Worm (Caenorhabditis elegans) whole organism, L4 larva: ENCODE data around the gene C45B11.5.

ENCODE experiments used
- D1046.2 ChIP-seq: fragments of 200-800 bp; sonication (Bioruptor generic); IDR thresholded peaks from 2 replicates; pipeline ENCODE4 v1.3.6; 2022; ENCODE audit warnings: missing genetic modification characterization, missing compliant biosample characterization
- F49E8.2 ChIP-seq: sonication (generic microtip); optimal IDR thresholded peaks from 2 replicates; lab custom pipeline; 2016; ENCODE audit warnings: missing compliant biosample characterization, mild to moderate bottlenecking, missing genetic modification characterization, borderline replicate concordance
- R02D3.7 ChIP-seq: fragments of 150-350 bp; sonication (generic microtip); optimal IDR thresholded peaks from 3 replicates; lab custom pipeline; 2014; ENCODE audit warnings: missing biosample characterization, missing genetic modification characterization
- T26A8.4 ChIP-seq: fragments of 200-800 bp; sonication (Bioruptor generic); IDR thresholded peaks from 2 replicates; pipeline ENCODE4 v1.3.6; 2022; ENCODE audit warnings: missing genetic modification characterization, missing compliant biosample characterization
- ZK546.5 ChIP-seq, 2 experiments: sonication (generic microtip); optimal IDR thresholded peaks; 2 replicates each; lab custom pipeline; 2017; ENCODE audit warnings: missing biosample characterization in 2 of 2, missing genetic modification characterization in 2 of 2
- aha-1 ChIP-seq: fragments of 150-350 bp; peaks from one replicate; lab custom pipeline; 2014; ENCODE audit warnings: missing biosample characterization, missing genetic modification characterization
- aly-2 ChIP-seq: sonication (generic microtip); optimal IDR thresholded peaks from 2 replicates; lab custom pipeline; 2018; ENCODE audit warnings: missing biosample characterization, missing genetic modification characterization
- ama-1 ChIP-seq: fragments of 150-350 bp; optimal IDR thresholded peaks from 2 replicates; lab custom pipeline; 2014; ENCODE audit warnings: inconsistent platforms, mixed read lengths
- ceh-20 ChIP-seq: fragments of 200-800 bp; sonication (Bioruptor generic); IDR thresholded peaks from 2 replicates; pipeline ENCODE4 v1.3.6; 2022; ENCODE audit warnings: missing genetic modification reagents, missing genetic modification characterization, missing compliant biosample characterization
- ceh-44 ChIP-seq: fragments of 200-800 bp; sonication (Bioruptor generic); IDR thresholded peaks from 2 replicates; pipeline ENCODE4 v1.3.6; 2022; ENCODE audit warnings: missing genetic modification reagents, missing genetic modification characterization, missing compliant biosample characterization
- ceh-82 ChIP-seq: sonication (generic microtip); optimal IDR thresholded peaks from 2 replicates; lab custom pipeline; 2017; ENCODE audit warnings: missing biosample characterization, missing genetic modification characterization
- cey-2 ChIP-seq: sonication (generic microtip); optimal IDR thresholded peaks from 3 replicates; lab custom pipeline; 2017; ENCODE audit warnings: missing genetic modification characterization, mild to moderate bottlenecking, missing compliant biosample characterization, antibody characterized with exemption, borderline replicate concordance; ENCODE audit not compliant: insufficient read depth
- daf-12 ChIP-seq: fragments of 150-350 bp; optimal IDR thresholded peaks from 2 replicates; lab custom pipeline; 2014; ENCODE audit warnings: missing biosample characterization, missing genetic modification reagents, missing genetic modification characterization
- daf-16 ChIP-seq, 3 experiments: sonication (generic microtip); optimal IDR thresholded peaks; 2 replicates each; lab custom pipeline; 2016 to 2017; ENCODE audit warnings: missing genetic modification characterization in 3 of 3, missing genetic modification reagents in 3 of 3, mild to moderate bottlenecking in 2 of 3, missing compliant biosample characterization in 2 of 3, missing biosample characterization in 1 of 3, moderate library complexity in 1 of 3
- daf-8 ChIP-seq: fragments of 200-800 bp; sonication (Bioruptor generic); IDR thresholded peaks from 2 replicates; pipeline ENCODE4 v1.3.6; 2022; ENCODE audit warnings: missing genetic modification characterization, missing compliant biosample characterization
- dmd-6 ChIP-seq: fragments of 200-800 bp; sonication (Bioruptor generic); IDR thresholded peaks from 2 replicates; pipeline ENCODE4 v1.3.6; 2022; ENCODE audit warnings: missing genetic modification reagents, missing genetic modification characterization, missing compliant biosample characterization
- dmd-8 ChIP-seq: fragments of 200-800 bp; sonication (Bioruptor generic); IDR thresholded peaks from 2 replicates; pipeline ENCODE4 v1.3.6; 2022; ENCODE audit warnings: missing genetic modification characterization, missing compliant biosample characterization
- dmd-9 ChIP-seq: fragments of 200-800 bp; sonication (Bioruptor generic); IDR thresholded peaks from 2 replicates; pipeline ENCODE4 v1.3.6; 2022; ENCODE audit warnings: missing genetic modification reagents, missing genetic modification characterization, missing compliant biosample characterization
- dpl-1 ChIP-seq: fragments of 150-350 bp; optimal IDR thresholded peaks from 2 replicates; lab custom pipeline; 2014; ENCODE audit warnings: missing biosample characterization, missing genetic modification reagents, missing genetic modification characterization
- dve-1 ChIP-seq: sonication (generic microtip); optimal IDR thresholded peaks from 2 replicates; lab custom pipeline; 2017; ENCODE audit warnings: antibody characterized with exemption, mild to moderate bottlenecking, missing genetic modification characterization, missing compliant biosample characterization; ENCODE audit not compliant: insufficient read depth
- hlh-11 ChIP-seq: fragments of 200-800 bp; sonication (Bioruptor generic); optimal IDR thresholded peaks from 2 replicates; lab custom pipeline; 2018; ENCODE audit warnings: mild to moderate bottlenecking, missing genetic modification characterization, missing compliant biosample characterization
- lin-13 ChIP-seq: fragments of 150-350 bp; optimal IDR thresholded peaks from 2 replicates; lab custom pipeline; 2014; ENCODE audit warnings: missing biosample characterization, missing genetic modification reagents, missing genetic modification characterization
- lin-15B ChIP-seq: fragments of 150-350 bp; sonication (generic microtip); optimal IDR thresholded peaks from 3 replicates; lab custom pipeline; 2014; ENCODE audit warnings: missing biosample characterization, missing genetic modification characterization
- lin-38 ChIP-seq: fragments of 200-800 bp; sonication (Bioruptor generic); IDR thresholded peaks from 2 replicates; pipeline ENCODE4 v1.3.6; 2022; ENCODE audit warnings: missing genetic modification reagents, missing genetic modification characterization, missing compliant biosample characterization
- lsy-2 ChIP-seq, 2 experiments: fragments of 150-350 bp in 1 of 2; sonication (generic microtip) in 1 of 2; optimal IDR thresholded peaks; 2 replicates each; lab custom pipeline; 2014 to 2017; ENCODE audit warnings: missing biosample characterization in 2 of 2, missing genetic modification characterization in 2 of 2
- mdt-29 ChIP-seq: fragments of 200-800 bp; sonication (Bioruptor generic); IDR thresholded peaks from 2 replicates; pipeline ENCODE4 v1.3.6; 2022; ENCODE audit warnings: missing genetic modification reagents, missing genetic modification characterization, missing compliant biosample characterization
- nhr-102 ChIP-seq: sonication (generic microtip); optimal IDR thresholded peaks from 2 replicates; lab custom pipeline; 2016; ENCODE audit warnings: mild to moderate bottlenecking, missing genetic modification characterization, moderate library complexity, missing compliant biosample characterization
- nhr-11 ChIP-seq: fragments of 150-350 bp; optimal IDR thresholded peaks from 2 replicates; lab custom pipeline; 2014; ENCODE audit warnings: missing biosample characterization, missing genetic modification characterization
- nhr-28 ChIP-seq: fragments of 150-350 bp; optimal IDR thresholded peaks from 2 replicates; lab custom pipeline; 2014; ENCODE audit warnings: missing biosample characterization, missing genetic modification characterization
- nhr-6 ChIP-seq: fragments of 150-350 bp; optimal IDR thresholded peaks from 2 replicates; lab custom pipeline; 2014; ENCODE audit warnings: missing biosample characterization, missing genetic modification characterization
- pha-4 ChIP-seq, 2 experiments: fragments of 150-350 bp in 1 of 2; fragments of 200-800 bp in 1 of 2; sonication (Bioruptor generic) in 1 of 2; IDR thresholded peaks in 1 of 2; optimal IDR thresholded peaks in 1 of 2; 2 replicates each; pipeline versions ENCODE4 v1.3.6 to Lab custom; 2014 to 2022; ENCODE audit warnings: missing genetic modification characterization in 2 of 2, missing genetic modification reagents in 2 of 2, missing biosample characterization in 1 of 2, missing compliant biosample characterization in 1 of 2
- php-3 ChIP-seq: fragments of 200-800 bp; sonication (Bioruptor generic); IDR thresholded peaks from 2 replicates; pipeline ENCODE4 v1.3.6; 2022; ENCODE audit warnings: missing genetic modification reagents, missing genetic modification characterization, missing compliant biosample characterization
- saeg-2 ChIP-seq: fragments of 200-800 bp; sonication (Bioruptor generic); IDR thresholded peaks from 2 replicates; pipeline ENCODE4 v1.3.6; 2022; ENCODE audit warnings: missing genetic modification reagents, missing genetic modification characterization, missing compliant biosample characterization
- sdz-12 ChIP-seq: fragments of 200-800 bp; sonication (Bioruptor generic); optimal IDR thresholded peaks from 2 replicates; lab custom pipeline; 2018; ENCODE audit warnings: mild to moderate bottlenecking, missing genetic modification characterization, missing compliant biosample characterization
- spr-3 ChIP-seq: fragments of 200-800 bp; sonication (Bioruptor generic); optimal IDR thresholded peaks from 2 replicates; lab custom pipeline; 2018; ENCODE audit warnings: mild to moderate bottlenecking, missing genetic modification characterization, missing compliant biosample characterization
- tag-97 ChIP-seq: fragments of 200-800 bp; sonication (Bioruptor generic); IDR thresholded peaks from 2 replicates; pipeline ENCODE4 v1.3.6; 2022; ENCODE audit warnings: missing genetic modification characterization, missing compliant biosample characterization
- tra-1 ChIP-seq: fragments of 200-800 bp; sonication (Bioruptor generic); IDR thresholded peaks from 2 replicates; pipeline ENCODE4 v1.3.6; 2022; ENCODE audit warnings: missing genetic modification reagents, missing genetic modification characterization, missing compliant biosample characterization
- unc-130 ChIP-seq: sonication (generic microtip); optimal IDR thresholded peaks from 2 replicates; lab custom pipeline; 2016; ENCODE audit warnings: missing genetic modification reagents, missing genetic modification characterization, missing compliant biosample characterization
- unc-39 ChIP-seq: sonication (generic microtip); optimal IDR thresholded peaks from 2 replicates; lab custom pipeline; 2017; ENCODE audit warnings: missing biosample characterization, missing genetic modification characterization
- unc-62 ChIP-seq, 3 experiments: fragments of 150-350 bp in 1 of 3; sonication (generic microtip); optimal IDR thresholded peaks in 2 of 3; peaks in 1 of 3; 1 replicate in 1 of 3; 2 replicates in 2 of 3; lab custom pipeline; 2014 to 2017; ENCODE audit warnings: missing biosample characterization in 3 of 3, missing genetic modification characterization in 3 of 3, missing genetic modification reagents in 3 of 3, missing genotype in 1 of 3
- zfp-3 ChIP-seq: fragments of 200-800 bp; sonication (Bioruptor generic); conservative IDR thresholded peaks from 2 replicates; pipeline ENCODE4 v1.3.6; 2022; ENCODE audit warnings: missing genetic modification reagents, missing genetic modification characterization, missing compliant biosample characterization

Gene C45B11.5

DNA sequence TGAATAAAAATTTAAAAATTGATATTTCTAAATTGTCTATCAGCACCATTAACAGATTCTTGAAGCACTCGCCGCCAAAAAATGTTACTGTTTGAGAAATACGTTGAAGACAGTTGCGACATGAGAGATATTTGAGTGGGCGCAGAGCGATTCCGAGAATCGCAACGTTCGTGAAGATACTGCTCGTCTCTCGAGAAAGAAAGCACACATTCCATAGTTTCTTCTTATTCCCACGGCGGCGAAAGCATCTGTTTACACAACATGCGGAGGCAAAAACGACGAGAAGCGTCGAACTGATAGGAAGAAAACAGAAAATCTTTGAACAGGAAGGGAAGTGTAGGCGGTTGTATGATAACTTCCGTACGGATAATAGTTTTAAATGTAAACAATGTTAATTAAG, 40.9 kb downstream of the C45B11.5 start:
- TF ChIP-seq dmd-6 (GFP tag; lab: Robert Waterston, UW) (peak; percentile 32; the same call in 1 of the 2 replicates), nhr-11 (tag; lab: Kevin White, UChicago) (peak; percentile 73), T26A8.4 (GFP tag; lab: Robert Waterston, UW) (peak; percentile 58), ceh-44 (GFP tag; lab: Robert Waterston, UW) (no peak), saeg-2 (GFP tag; lab: Robert Waterston, UW) (no peak), unc-130 (GFP tag; lab: Kevin White, UChicago) (no peak), dmd-9 (GFP tag; lab: Robert Waterston, UW) (peak; percentile 44; the same call in 1 of the 2 replicates), pha-4 (GFP tag; IDR thresholded peaks at IDR 0.05; lab: Robert Waterston, UW) (peak; percentile 47; the same call in 1 of the 2 replicates), pha-4 (tag; optimal IDR thresholded peaks at IDR 0.05; lab: Kevin White, UChicago) (no peak), tag-97 (no peak), nhr-28 (tag; lab: Kevin White, UChicago) (peak; percentile 32), lin-15B (tag; lab: Kevin White, UChicago) (no peak), D1046.2 (GFP tag; lab: Robert Waterston, UW) (no peak), unc-39 (no peak), aha-1 (tag; lab: Kevin White, UChicago) (peak; percentile 94), daf-12 (tag; lab: Kevin White, UChicago) (no peak), nhr-6 (tag; lab: Kevin White, UChicago) (no peak), lin-13 (GFP tag; lab: Kevin White, UChicago) (peak; percentile 16), F49E8.2 (tag; lab: Kevin White, UChicago) (no peak), dmd-8 (GFP tag; lab: Robert Waterston, UW) (0 out of 2 replicates have a peak, but pooled peaks have one; percentile 9), nhr-102 (no peak), dpl-1 (GFP tag; lab: Kevin White, UChicago) (no peak), unc-62 (GFP tag; optimal IDR thresholded peaks at IDR 0.05 in 1 of 2; lab: Kevin White, UChicago) (peak in 1 of 2 experiments; percentile 94), unc-62 (tag; optimal IDR thresholded peaks at IDR 0.05; lab: Kevin White, UChicago) (no peak), ZK546.5 (tag; optimal IDR thresholded peaks at IDR 0.05; lab: Kevin White, UChicago) (no peak), hlh-11 (tag; lab: Kevin White, UChicago) (peak; percentile 78), zfp-3 (GFP tag; lab: Robert Waterston, UW) (no peak), dve-1 (tag; lab: Kevin White, UChicago) (peak; percentile 11), tra-1 (GFP tag; lab: Robert Waterston, UW) (0 out of 2 replicates have a peak, but pooled peaks have one; percentile 48), daf-8 (no peak), aly-2 (tag; lab: Kevin White, UChicago) (no peak), R02D3.7 (tag; lab: Kevin White, UChicago) (no peak), daf-16 (GFP tag; optimal IDR thresholded peaks at IDR 0.05; lab: Kevin White, UChicago) (peak in 1 of 2 experiments; percentile 96), daf-16 (tag; optimal IDR thresholded peaks at IDR 0.05; lab: Kevin White, UChicago) (no peak), php-3 (GFP tag; lab: Robert Waterston, UW) (no peak), sdz-12 (GFP tag; lab: Kevin White, UChicago) (peak; percentile 21), ceh-20 (GFP tag; lab: Robert Waterston, UW) (no peak; the same call in 1 of the 2 replicates), lin-38 (GFP tag; lab: Robert Waterston, UW) (0 out of 2 replicates have a peak, but pooled peaks have one; percentile 7), ceh-82 (tag; lab: Kevin White, UChicago) (no peak), lsy-2 (tag; optimal IDR thresholded peaks at IDR 0.05; lab: Kevin White, UChicago) (peak; percentile 13 to 36), cey-2 (tag; lab: Kevin White, UChicago) (no peak), ama-1 (peak; percentile 30), mdt-29 (no peak), spr-3 (GFP tag; lab: Kevin White, UChicago) (no peak)
